Worm (Caenorhabditis elegans): ENCODE data around the gene rpt-4.

rpt-4 gene

ce11 chrII:46116-46515 is at the start of gene rpt-4:
Gene rpt-4 (minus strand): TSS chrII:46216.
- TF ChIP-seq Y55F3AM.14 (GFP tag; optimal IDR thresholded peaks at IDR 0.05): no peak
- TF ChIP-seq fos-1 (tag; optimal IDR thresholded peaks at IDR 0.05): no peak
- no peak for TF ChIP-seq F13H6.1 (tag; optimal IDR thresholded peaks at IDR 0.05)
- no peak for TF ChIP-seq aly-2 (tag; optimal IDR thresholded peaks at IDR 0.05)
- TF ChIP-seq unc-55 (GFP tag; optimal IDR thresholded peaks at IDR 0.05): no peak
- no peak for TF ChIP-seq lin-13 (GFP tag; optimal IDR thresholded peaks at IDR 0.05)
- TF ChIP-seq gmeb-1 (tag; optimal IDR thresholded peaks at IDR 0.05): no peak
- no peak for TF ChIP-seq mab-5 (tag; optimal IDR thresholded peaks at IDR 0.05)
- no peak for TF ChIP-seq blmp-1 (tag; optimal IDR thresholded peaks at IDR 0.05; ENCODE audit: insufficient read depth)
- no peak for TF ChIP-seq mdl-1 (tag; optimal IDR thresholded peaks at IDR 0.05)
- TF ChIP-seq ztf-11 (tag; optimal IDR thresholded peaks at IDR 0.05): no peak
- TF ChIP-seq nhr-6 (tag; optimal IDR thresholded peaks at IDR 0.05): no peak
- no peak for TF ChIP-seq elt-3 (tag; optimal IDR thresholded peaks at IDR 0.05)
- no peak for TF ChIP-seq R02D3.7 (tag; optimal IDR thresholded peaks at IDR 0.05)
- no peak for TF ChIP-seq elt-1 (tag; optimal IDR thresholded peaks at IDR 0.05)
- TF ChIP-seq egl-27 (tag; optimal IDR thresholded peaks at IDR 0.05): no peak

- TF ChIP-seq unc-62 (GFP tag; optimal IDR thresholded peaks at IDR 0.05): no peak
- no peak for TF ChIP-seq nhr-129 (tag; optimal IDR thresholded peaks at IDR 0.05)
- no peak for TF ChIP-seq mab-5 (tag; optimal IDR thresholded peaks at IDR 0.05)
- TF ChIP-seq aly-2 (tag; optimal IDR thresholded peaks at IDR 0.05): no peak
- TF ChIP-seq lsy-2 (tag; optimal IDR thresholded peaks at IDR 0.05): no peak
- TF ChIP-seq ceh-16 (tag; optimal IDR thresholded peaks at IDR 0.05): no peak
- TF ChIP-seq unc-55 (GFP tag; optimal IDR thresholded peaks at IDR 0.05): no peak
- no peak for TF ChIP-seq ztf-4 (tag; optimal IDR thresholded peaks at IDR 0.05)
- TF ChIP-seq fos-1 (tag; optimal IDR thresholded peaks at IDR 0.05): no peak
- TF ChIP-seq unc-39 (tag; optimal IDR thresholded peaks at IDR 0.05): no peak
- no peak for TF ChIP-seq lin-39 (tag; optimal IDR thresholded peaks at IDR 0.05)
- TF ChIP-seq zag-1 (tag; optimal IDR thresholded peaks at IDR 0.05): no peak
- TF ChIP-seq mdl-1 (tag; optimal IDR thresholded peaks at IDR 0.05): no peak
- TF ChIP-seq nhr-6 (tag; optimal IDR thresholded peaks at IDR 0.05): no peak
- no peak for TF ChIP-seq Y55F3AM.14 (GFP tag; optimal IDR thresholded peaks at IDR 0.05)
- no peak for TF ChIP-seq snpc-4 (tag; optimal IDR thresholded peaks at IDR 0.05)
These were observed 49.2 kb upstream of the rpt-4 start, which contains the start of gene C50D2.7 for ce11 chrII:95177-95576. Gene C50D2.7 (minus strand): TSS chrII:95277.

DNA sequence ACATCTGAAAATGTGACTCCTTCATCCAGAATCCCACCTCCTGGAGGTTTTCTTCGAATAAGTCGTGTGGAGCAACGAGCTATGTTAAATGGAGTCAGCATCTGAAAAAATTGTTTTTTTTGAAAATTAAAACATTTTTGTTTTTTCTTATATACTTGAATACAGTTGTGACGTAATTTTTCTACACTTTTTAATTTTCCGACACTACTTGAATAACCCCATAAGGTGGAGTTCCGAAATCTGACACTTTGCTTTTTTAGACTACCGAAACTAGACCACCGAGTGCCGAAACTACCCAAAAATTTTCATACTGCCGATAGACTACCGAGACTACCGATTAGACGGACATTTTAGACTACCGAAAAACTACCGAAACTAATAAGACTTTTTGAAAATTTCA is 45.4 kb upstream of the rpt-4 start, which contains the start of gene mcat-1:
Gene mcat-1, minus strand, starts transcription at position 101 of the 400 bp plus-strand sequence.
- no peak for TF ChIP-seq Y55F3AM.14 (GFP tag; optimal IDR thresholded peaks at IDR 0.05)
- no peak for TF ChIP-seq mbf-1 (tag; optimal IDR thresholded peaks at IDR 0.05)
- TF ChIP-seq nhr-12 (tag; optimal IDR thresholded peaks at IDR 0.05): no peak
- TF ChIP-seq nhr-77 (tag; optimal IDR thresholded peaks at IDR 0.05): no peak
- no peak for TF ChIP-seq crh-2 (tag; optimal IDR thresholded peaks at IDR 0.05)
- no peak for TF ChIP-seq peb-1 (tag; optimal IDR thresholded peaks at IDR 0.05)
- TF ChIP-seq nhr-21 (tag; optimal IDR thresholded peaks at IDR 0.05): no peak
- no peak for TF ChIP-seq fos-1 (tag; optimal IDR thresholded peaks at IDR 0.05)
- no peak for TF ChIP-seq ztf-4 (tag; optimal IDR thresholded peaks at IDR 0.05)
- TF ChIP-seq elt-1 (tag; optimal IDR thresholded peaks at IDR 0.05): no peak
- no peak for TF ChIP-seq skn-1 (tag; optimal IDR thresholded peaks at IDR 0.05)

DNA sequence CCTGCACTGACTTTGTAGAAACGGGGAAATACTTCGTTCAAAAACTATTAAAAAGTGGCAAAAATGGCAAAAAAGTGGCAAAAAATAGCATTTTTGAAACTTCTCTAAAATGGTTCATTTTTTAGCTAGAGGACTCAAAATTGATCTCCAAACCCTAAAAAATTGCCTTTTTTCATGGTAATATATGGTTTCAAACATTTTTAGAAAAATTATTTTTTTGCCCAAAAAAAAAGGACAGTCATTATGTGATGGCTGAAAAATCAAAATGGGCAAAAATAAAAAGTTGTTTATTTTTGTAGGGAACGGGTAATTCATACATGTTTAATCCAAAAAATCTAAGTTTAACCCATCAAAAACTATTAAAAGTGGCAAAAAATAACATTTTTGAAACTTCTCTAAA is 41.9 kb upstream of the rpt-4 start:
- TF ChIP-seq mbf-1 (tag; optimal IDR thresholded peaks at IDR 0.05) (no peak), elt-1 (tag; optimal IDR thresholded peaks at IDR 0.05) (no peak), crh-2 (tag; optimal IDR thresholded peaks at IDR 0.05) (no peak), dmd-4 (tag; optimal IDR thresholded peaks at IDR 0.05) (no peak), alr-1 (tag; optimal IDR thresholded peaks at IDR 0.05) (no peak), nhr-77 (tag; optimal IDR thresholded peaks at IDR 0.05) (no peak), Y55F3AM.14 (GFP tag; optimal IDR thresholded peaks at IDR 0.05) (no peak), sma-9 (GFP tag; optimal IDR thresholded peaks at IDR 0.05) (no peak), sma-9 (tag; optimal IDR thresholded peaks at IDR 0.05) (no peak), nhr-23 (tag; optimal IDR thresholded peaks at IDR 0.05) (no peak), unc-39 (tag; optimal IDR thresholded peaks at IDR 0.05) (no peak), nhr-237 (tag; optimal IDR thresholded peaks at IDR 0.05) (no peak), lsy-2 (tag; optimal IDR thresholded peaks at IDR 0.05) (no peak), unc-62 (GFP tag; optimal IDR thresholded peaks at IDR 0.05) (no peak)

All from whole organism, L2 larva.